Worm (Caenorhabditis elegans) whole organism, dauer: ENCODE measurements around the gene ZK1055.6.

ENCODE experiments used
- unc-62 ChIP-seq: sonication (generic microtip); optimal IDR thresholded peaks from 2 replicates; lab custom pipeline; 2017; ENCODE audit warnings: missing biosample characterization, missing genetic modification reagents, missing genetic modification characterization

The ZK1055.6 gene

ce11 chrV:6549871-6550270 is 52.5 kb downstream of the ZK1055.6 start, which contains the start of gene lipl-4:
Gene lipl-4 (plus strand): TSS chrV:6550171.
- TF ChIP-seq unc-62 = no peak
